Fruit fly (Drosophila melanogaster): ENCODE measurements around the gene Imp.

Gene Imp

dm6 chrX:10785920-10786361 lies 38.1 kb downstream of the Imp start (continued):
- TF ChIP-seq CG10147 (GFP tag; optimal IDR thresholded peaks at IDR 0.05) (peak; percentile 38), oc (tag; optimal IDR thresholded peaks at IDR 0.05) (no peak), vnd (GFP tag; IDR thresholded peaks at IDR 0.05; ENCODE audit: partially characterized antibody) (no peak), gsb-n (tag; optimal IDR thresholded peaks at IDR 0.05) (no peak), CG7963 (GFP tag; IDR thresholded peaks at IDR 0.05; ENCODE audit: partially characterized antibody) (no peak), so (GFP tag; IDR thresholded peaks at IDR 0.05) (no peak), CG3281 (GFP tag; optimal IDR thresholded peaks at IDR 0.05) (no peak), CG11696 (GFP tag; IDR thresholded peaks at IDR 0.05) (no peak), mirr (GFP tag; optimal IDR thresholded peaks at IDR 0.05) (no peak), Hmx (GFP tag; optimal IDR thresholded peaks at IDR 0.05) (no peak), CG2120 (GFP tag; optimal IDR thresholded peaks at IDR 0.05) (no peak), CG14860 (GFP tag; IDR thresholded peaks at IDR 0.05; ENCODE audit: partially characterized antibody) (no peak), zfh2 (GFP tag; optimal IDR thresholded peaks at IDR 0.05) (no peak), CG12219 (GFP tag; optimal IDR thresholded peaks at IDR 0.05) (no peak), Bdp1 (GFP tag; optimal IDR thresholded peaks at IDR 0.05) (no peak), ftz-f1 (GFP tag; optimal IDR thresholded peaks at IDR 0.05) (no peak), Bgb (GFP tag; IDR thresholded peaks at IDR 0.05; ENCODE audit: partially characterized antibody) (0 out of 2 replicates have a peak, but pooled peaks have one; percentile 12), CG1647 (GFP tag; optimal IDR thresholded peaks at IDR 0.05) (no peak), CG18476 (GFP tag; optimal IDR thresholded peaks at IDR 0.05) (no peak), CG10274 (GFP tag; optimal IDR thresholded peaks at IDR 0.05) (no peak), repo (GFP tag; optimal IDR thresholded peaks at IDR 0.05) (no peak), odd (GFP tag; optimal IDR thresholded peaks at IDR 0.05) (no peak), Poxn (GFP tag; IDR thresholded peaks at IDR 0.05) (no peak), Oaz (GFP tag; IDR thresholded peaks at IDR 0.05) (no peak), lbe (GFP tag; optimal IDR thresholded peaks at IDR 0.05) (no peak), psq (GFP tag; optimal IDR thresholded peaks at IDR 0.05) (peak; percentile 8), CG11398 (GFP tag; optimal IDR thresholded peaks at IDR 0.05) (no peak), Hand (GFP tag; optimal IDR thresholded peaks at IDR 0.05) (no peak), CG8359 (GFP tag; optimal IDR thresholded peaks at IDR 0.05; ENCODE audit: borderline replicate concordance) (no peak), z (GFP tag; IDR thresholded peaks at IDR 0.05) (no peak), Dip3 (GFP tag; optimal IDR thresholded peaks at IDR 0.05) (no peak), CG7745 (tag; optimal IDR thresholded peaks at IDR 0.05) (no peak), Gug (GFP tag; IDR thresholded peaks at IDR 0.05) (no peak), NFAT (GFP tag; IDR thresholded peaks at IDR 0.05) (no peak), bcd (GFP tag; optimal IDR thresholded peaks at IDR 0.05) (no peak), CG15696 (tag; optimal IDR thresholded peaks at IDR 0.05) (no peak), Fer3 (tag; optimal IDR thresholded peaks at IDR 0.05) (no peak), Max (GFP tag; optimal IDR thresholded peaks at IDR 0.05) (peak; percentile 76), fd64A (GFP tag; optimal IDR thresholded peaks at IDR 0.05) (no peak), amos (GFP tag; IDR thresholded peaks at IDR 0.05; ENCODE audit: partially characterized antibody) (no peak), sens-2 (GFP tag; IDR thresholded peaks at IDR 0.05) (no peak), CG18599 (GFP tag; optimal IDR thresholded peaks at IDR 0.05) (no peak), CG2889 (GFP tag; IDR thresholded peaks at IDR 0.05) (no peak), Sox102F (GFP tag; optimal IDR thresholded peaks at IDR 0.05) (no peak), Chrac-16 (GFP tag; optimal IDR thresholded peaks at IDR 0.05) (no peak), insv (GFP tag; optimal IDR thresholded peaks at IDR 0.05) (peak in 1 of 2 experiments; percentile 50), peb (GFP tag; IDR thresholded peaks at IDR 0.05) (no peak), crp (GFP tag; optimal IDR thresholded peaks at IDR 0.05) (peak in 1 of 2 experiments; percentile 14), ham (GFP tag; IDR thresholded peaks at IDR 0.05) (no peak), PHDP (tag; optimal IDR thresholded peaks at IDR 0.05) (no peak), CrebB (tag; optimal IDR thresholded peaks at IDR 0.05) (no peak)
